Worm (Caenorhabditis elegans): ENCODE measurements around the gene F15B10.3.
A peak's percentile ranks its signal among the peaks of the same experiment; 100 is the strongest.

ce11 chrIV:6631704-6632272 lies 29.3 kb downstream of the F15B10.3 start, which contains the start of the genes cest-5.1 and C01B10.9:
- TF ChIP-seq ztf-18 (tag; optimal IDR thresholded peaks at IDR 0.05) (no peak), mes-4 (tag; optimal IDR thresholded peaks at IDR 0.05) (no peak), atf-7 (tag; optimal IDR thresholded peaks at IDR 0.05) (no peak), snpc-4 (GFP tag; optimal IDR thresholded peaks at IDR 0.05) (peak; percentile 40), snpc-4 (tag; optimal IDR thresholded peaks at IDR 0.05) (peak; percentile 50 to 84 (median 73)), rcor-1 (GFP tag; IDR thresholded peaks at IDR 0.05) (0 out of 2 replicates have a peak, but pooled peaks have one; percentile 44), B0336.3 (GFP tag; IDR thresholded peaks at IDR 0.05) (no peak), unc-62 (GFP tag; optimal IDR thresholded peaks at IDR 0.05) (no peak)

Data from whole organism, young adult.